Fruit fly (Drosophila melanogaster) whole organism, wandering third instar larva: ENCODE data around the gene CG13887.

ENCODE experiments used
- Dfd ChIP-seq: fragments of >200 bp; optimal IDR thresholded peaks from 2 replicates; lab custom pipeline; 2017; ENCODE audit warnings: missing biosample characterization, missing genetic modification characterization
- h ChIP-seq: fragments of 200-800 bp; sonication (Bioruptor generic); optimal IDR thresholded peaks from 3 replicates; lab custom pipeline; 2016; ENCODE audit warnings: missing biosample characterization, mild to moderate bottlenecking, missing genetic modification characterization

DNA sequence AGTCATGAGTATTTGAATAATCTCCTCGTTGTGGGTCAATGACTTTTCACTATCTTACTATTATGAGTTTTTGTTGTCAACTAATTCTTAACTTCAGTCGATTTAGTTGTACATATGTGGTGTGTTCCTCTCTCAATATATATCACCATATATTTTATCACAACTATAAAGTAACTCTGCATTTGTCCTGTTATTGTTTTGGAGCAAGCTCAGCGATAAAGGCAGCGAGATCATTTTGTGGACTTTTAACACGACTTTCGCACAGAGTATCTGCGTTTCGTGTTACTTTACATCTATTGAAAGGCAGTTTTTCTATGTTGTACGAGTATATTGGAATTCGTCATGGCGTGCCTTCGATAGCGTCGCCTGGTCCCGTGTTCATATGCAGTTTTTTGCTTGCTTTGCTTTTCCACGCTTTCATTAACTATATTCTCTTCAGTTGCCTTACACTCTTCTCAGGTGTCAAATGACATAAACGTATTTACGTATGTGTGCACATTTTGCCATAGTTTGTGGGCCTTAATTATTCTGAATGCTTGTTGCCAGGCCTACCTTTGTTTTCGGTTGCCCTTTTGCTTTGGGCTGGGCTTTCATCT is 37.9 kb downstream of the CG13887 start:
- TF ChIP-seq Dfd (GFP tag; lab: Kevin White, UChicago) (no peak), h (GFP tag; lab: Kevin White, UChicago) (no peak)
